Worm (Caenorhabditis elegans) whole organism, mixed stage, embryonic: ENCODE data around the gene F40G9.19.

Source experiments
- M03D4.4 ChIP-seq: sonication (generic microtip); optimal IDR thresholded peaks from 2 replicates; lab custom pipeline; 2017; ENCODE audit warnings: mild to moderate bottlenecking, missing genetic modification characterization, missing compliant biosample characterization
- blmp-1 ChIP-seq: fragments of 150-350 bp; optimal IDR thresholded peaks from 2 replicates; lab custom pipeline; 2014; ENCODE audit warnings: missing biosample characterization, missing genetic modification characterization
- ceh-39 ChIP-seq: fragments of 150-350 bp; optimal IDR thresholded peaks from 2 replicates; lab custom pipeline; 2014; ENCODE audit warnings: missing biosample characterization, missing genetic modification characterization
- ceh-43 ChIP-seq: fragments of 200-800 bp; sonication (Bioruptor generic); optimal IDR thresholded peaks from 2 replicates; lab custom pipeline; 2018; ENCODE audit warnings: mild to moderate bottlenecking, missing genetic modification characterization, moderate library complexity, missing compliant biosample characterization
- ceh-83 ChIP-seq: fragments of 200-800 bp; sonication (Bioruptor generic); optimal IDR thresholded peaks from 2 replicates; lab custom pipeline; 2018; ENCODE audit warnings: mild to moderate bottlenecking, missing genetic modification characterization, missing compliant biosample characterization
- ces-1 ChIP-seq: fragments of 150-350 bp; optimal IDR thresholded peaks from 2 replicates; lab custom pipeline; 2014; ENCODE audit warnings: missing biosample characterization, missing genetic modification reagents, missing genetic modification characterization
- cnd-1 ChIP-seq: fragments of 200-800 bp; sonication (Bioruptor generic); optimal IDR thresholded peaks from 2 replicates; lab custom pipeline; 2018; ENCODE audit warnings: mild to moderate bottlenecking, missing genetic modification characterization, missing compliant biosample characterization
- drap-1 ChIP-seq: fragments of 200-800 bp; sonication (Bioruptor generic); optimal IDR thresholded peaks from 3 replicates; lab custom pipeline; 2018; ENCODE audit warnings: mild to moderate bottlenecking, missing genetic modification characterization, missing compliant biosample characterization
- elt-1 ChIP-seq: sonication (generic microtip); optimal IDR thresholded peaks from 2 replicates; lab custom pipeline; 2017; ENCODE audit warnings: missing genetic modification characterization, mild to moderate bottlenecking, missing compliant biosample characterization, antibody characterized with exemption, moderate library complexity, borderline replicate concordance; ENCODE audit not compliant: insufficient read depth
- elt-3 ChIP-seq: fragments of 150-350 bp; optimal IDR thresholded peaks from 2 replicates; lab custom pipeline; 2014; ENCODE audit warnings: missing biosample characterization, missing genetic modification characterization
- flh-1 ChIP-seq: fragments of 200-800 bp; sonication (Bioruptor generic); optimal IDR thresholded peaks from 2 replicates; lab custom pipeline; 2018; ENCODE audit warnings: mild to moderate bottlenecking, missing genetic modification characterization, moderate library complexity, missing compliant biosample characterization
- ham-2 ChIP-seq: fragments of 200-800 bp; sonication (Bioruptor generic); optimal IDR thresholded peaks from 2 replicates; lab custom pipeline; 2018; ENCODE audit warnings: mild to moderate bottlenecking, missing genetic modification characterization, missing compliant biosample characterization
- hlh-1 ChIP-seq: fragments of 150-350 bp; optimal IDR thresholded peaks from 2 replicates; lab custom pipeline; 2014; ENCODE audit warnings: missing biosample characterization, missing genetic modification reagents, missing genetic modification characterization
- lin-13 ChIP-seq: fragments of 150-350 bp; optimal IDR thresholded peaks from 2 replicates; lab custom pipeline; 2014; ENCODE audit warnings: missing biosample characterization, missing genetic modification characterization
- lin-32 ChIP-seq: fragments of 200-800 bp; sonication (Bioruptor generic); optimal IDR thresholded peaks from 2 replicates; lab custom pipeline; 2018; ENCODE audit warnings: mild to moderate bottlenecking, missing genetic modification characterization, missing compliant biosample characterization
- lsy-2 ChIP-seq: fragments of 150-350 bp; optimal IDR thresholded peaks from 2 replicates; lab custom pipeline; 2014; ENCODE audit warnings: missing biosample characterization, missing genetic modification characterization
- mab-5 ChIP-seq: fragments of 150-350 bp; optimal IDR thresholded peaks from 2 replicates; lab custom pipeline; 2014; ENCODE audit warnings: missing biosample characterization, missing genetic modification characterization
- mep-1 ChIP-seq: fragments of 150-350 bp; optimal IDR thresholded peaks from 2 replicates; lab custom pipeline; 2017; ENCODE audit warnings: missing biosample characterization, missing genetic modification reagents, missing genetic modification characterization, inconsistent platforms
- mls-2 ChIP-seq: sonication (generic microtip); optimal IDR thresholded peaks from 2 replicates; lab custom pipeline; 2016; ENCODE audit warnings: mild to moderate bottlenecking, missing genetic modification characterization, moderate library complexity, missing compliant biosample characterization
- nhr-12 ChIP-seq: fragments of 150-350 bp; optimal IDR thresholded peaks from 2 replicates; lab custom pipeline; 2014; ENCODE audit warnings: missing biosample characterization, missing genetic modification characterization
- nhr-2 ChIP-seq: fragments of 150-350 bp; optimal IDR thresholded peaks from 2 replicates; lab custom pipeline; 2014; ENCODE audit warnings: missing biosample characterization, missing genetic modification characterization
- nhr-237 ChIP-seq: fragments of 150-350 bp; optimal IDR thresholded peaks from 2 replicates; lab custom pipeline; 2014; ENCODE audit warnings: missing biosample characterization, missing genetic modification characterization
- nhr-28 ChIP-seq: fragments of 150-350 bp; optimal IDR thresholded peaks from 2 replicates; lab custom pipeline; 2014; ENCODE audit warnings: missing biosample characterization, missing genetic modification characterization
- nhr-76 ChIP-seq: sonication (generic microtip); optimal IDR thresholded peaks from 2 replicates; lab custom pipeline; 2017; ENCODE audit warnings: missing biosample characterization, missing genetic modification characterization
- pha-4 ChIP-seq: fragments of 150-350 bp; optimal IDR thresholded peaks from 2 replicates; lab custom pipeline; 2018; ENCODE audit warnings: missing biosample characterization, missing genetic modification reagents, missing genetic modification characterization
- snpc-4 ChIP-seq: fragments of 150-350 bp; optimal IDR thresholded peaks from 2 replicates; lab custom pipeline; 2014; ENCODE audit warnings: missing biosample characterization, missing genetic modification characterization
- sptf-1 ChIP-seq: sonication (generic microtip); optimal IDR thresholded peaks from 2 replicates; lab custom pipeline; 2017; ENCODE audit warnings: mild to moderate bottlenecking, missing genetic modification characterization, moderate library complexity, missing compliant biosample characterization
- tbx-8 ChIP-seq: fragments of 200-800 bp; sonication (Bioruptor generic); optimal IDR thresholded peaks from 2 replicates; lab custom pipeline; 2018; ENCODE audit warnings: mild to moderate bottlenecking, missing genetic modification characterization, moderate library complexity, missing compliant biosample characterization
- unc-120 ChIP-seq: sonication (generic microtip); optimal IDR thresholded peaks from 2 replicates; lab custom pipeline; 2017; ENCODE audit warnings: missing genetic modification characterization, missing compliant biosample characterization; ENCODE audit not compliant: poor library complexity, severe bottlenecking
- unc-39 ChIP-seq: fragments of 150-350 bp; optimal IDR thresholded peaks from 2 replicates; lab custom pipeline; 2014; ENCODE audit warnings: missing biosample characterization, missing genetic modification characterization
- zip-8 ChIP-seq: fragments of 150-350 bp; optimal IDR thresholded peaks from 2 replicates; lab custom pipeline; 2014; ENCODE audit warnings: missing biosample characterization, missing genetic modification characterization

Gene F40G9.19

DNA sequence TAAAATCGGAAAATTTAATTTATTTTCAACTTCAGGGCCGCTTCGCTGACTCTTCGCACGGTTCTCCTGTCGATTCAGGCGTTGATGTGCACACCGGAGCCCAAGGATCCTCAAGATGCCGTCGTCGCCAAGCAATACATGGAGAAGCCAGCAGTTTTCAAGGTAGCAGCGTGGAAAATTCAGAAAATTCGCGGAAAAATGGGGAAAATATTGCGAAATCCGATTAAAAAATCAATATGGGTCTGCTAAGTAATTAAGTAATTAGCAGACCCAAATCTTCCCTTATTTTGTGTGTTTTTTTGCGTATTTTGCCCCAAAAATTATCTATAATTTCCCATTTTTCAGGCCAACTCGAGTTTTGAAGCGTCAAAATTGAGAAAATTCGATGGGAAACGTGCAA lies 15.7 kb downstream of the F40G9.19 start:
- TF ChIP-seq blmp-1 (no peak), ham-2 (GFP tag; lab: Kevin White, UChicago) (no peak), pha-4 (no peak), ceh-43 (GFP tag; lab: Kevin White, UChicago) (no peak), cnd-1 (tag; lab: Kevin White, UChicago) (no peak), tbx-8 (GFP tag; lab: Kevin White, UChicago) (no peak), nhr-76 (tag; lab: Kevin White, UChicago) (no peak), lsy-2 (tag; lab: Kevin White, UChicago) (no peak), ces-1 (GFP tag; lab: Kevin White, UChicago) (no peak), mep-1 (tag; lab: Kevin White, UChicago) (no peak), unc-39 (tag; lab: Kevin White, UChicago) (no peak), unc-120 (tag; lab: Kevin White, UChicago) (no peak), elt-1 (tag; lab: Kevin White, UChicago) (no peak), nhr-28 (tag; lab: Kevin White, UChicago) (no peak), nhr-237 (no peak), ceh-39 (tag; lab: Kevin White, UChicago) (no peak), flh-1 (GFP tag; lab: Kevin White, UChicago) (no peak)

DNA sequence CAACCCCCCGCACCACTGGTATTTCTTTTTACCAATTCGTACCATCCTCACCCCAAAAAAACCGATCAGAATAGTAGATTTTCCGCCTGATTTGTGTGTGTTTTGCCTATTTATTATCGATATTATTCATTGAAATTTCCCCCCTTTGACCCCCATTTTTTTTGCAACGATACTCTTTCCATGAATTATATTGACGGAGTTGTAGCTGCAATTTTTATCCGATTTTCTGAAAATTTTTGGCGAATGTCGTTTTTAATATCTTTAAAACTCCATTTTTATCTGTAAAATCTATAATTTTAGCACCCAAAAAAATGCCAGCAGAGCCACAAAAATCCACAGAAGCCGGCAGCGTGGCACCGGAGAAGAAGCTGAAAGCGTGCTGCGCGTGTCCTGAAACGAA lies 17.1 kb downstream of the F40G9.19 start, which contains the start of gene cox-17:
TSS of gene cox-17 (plus strand) at position 301 of the 400 bp plus-strand sequence.
- no peak for TF ChIP-seq unc-39 (tag; lab: Kevin White, UChicago)
- no peak for TF ChIP-seq flh-1 (GFP tag; lab: Kevin White, UChicago)
- no peak for TF ChIP-seq lin-32 (GFP tag; lab: Kevin White, UChicago)
- no peak for TF ChIP-seq elt-3 (tag; lab: Kevin White, UChicago)
- no peak for TF ChIP-seq pha-4
- TF ChIP-seq unc-120 (tag; lab: Kevin White, UChicago), result no peak
- no peak for TF ChIP-seq M03D4.4 (tag; lab: Kevin White, UChicago)
- TF ChIP-seq nhr-28 (tag; lab: Kevin White, UChicago), result no peak
- no peak for TF ChIP-seq sptf-1 (tag; lab: Kevin White, UChicago)
- TF ChIP-seq mab-5 (tag; lab: Kevin White, UChicago), result no peak
- no peak for TF ChIP-seq ces-1 (GFP tag; lab: Kevin White, UChicago)
- no peak for TF ChIP-seq cnd-1 (tag; lab: Kevin White, UChicago)
- no peak for TF ChIP-seq nhr-12 (tag; lab: Kevin White, UChicago)
- no peak for TF ChIP-seq lsy-2 (tag; lab: Kevin White, UChicago)
- TF ChIP-seq hlh-1 (tag; lab: Kevin White, UChicago), result no peak
- TF ChIP-seq zip-8 (tag; lab: Kevin White, UChicago), result no peak
- TF ChIP-seq mls-2 (tag; lab: Kevin White, UChicago), result no peak
- no peak for TF ChIP-seq snpc-4
- TF ChIP-seq elt-1 (tag; lab: Kevin White, UChicago), result no peak

DNA sequence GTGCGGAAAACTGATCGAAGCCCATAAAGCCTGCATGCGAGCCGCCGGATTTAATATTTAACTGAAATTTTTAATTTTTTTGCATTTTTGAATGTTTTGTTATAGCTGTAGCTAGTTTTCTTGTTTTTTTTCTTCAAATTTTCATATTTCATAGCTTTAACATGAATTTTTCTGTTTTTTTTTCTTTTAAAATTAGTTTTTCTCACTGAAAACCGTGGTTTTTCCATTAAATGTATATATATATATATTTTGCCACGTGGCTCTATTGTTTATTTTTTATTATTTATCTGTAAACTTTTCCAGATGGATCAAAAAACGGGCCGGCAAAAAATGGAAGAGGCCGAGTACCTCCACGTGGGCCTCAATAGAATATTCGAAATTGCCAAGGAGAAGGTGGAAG lies 18.2 kb downstream of the F40G9.19 start, which contains the start of gene sec-20:
TSS of gene sec-20 (plus strand) at position 301 of the 400 bp plus-strand sequence.
- TF ChIP-seq nhr-28 (tag; lab: Kevin White, UChicago), result no peak
- TF ChIP-seq ceh-43 (GFP tag; lab: Kevin White, UChicago), result no peak
- no peak for TF ChIP-seq lin-13
- TF ChIP-seq mep-1 (tag; lab: Kevin White, UChicago), result no peak
- no peak for TF ChIP-seq lin-32 (GFP tag; lab: Kevin White, UChicago)
- TF ChIP-seq ces-1 (GFP tag; lab: Kevin White, UChicago), result no peak
- TF ChIP-seq ceh-83 (GFP tag; lab: Kevin White, UChicago), result no peak
- TF ChIP-seq hlh-1 (tag; lab: Kevin White, UChicago), result no peak
- no peak for TF ChIP-seq nhr-2 (tag; lab: Kevin White, UChicago)
- TF ChIP-seq nhr-237, result no peak
- TF ChIP-seq blmp-1, result no peak
- no peak for TF ChIP-seq sptf-1 (tag; lab: Kevin White, UChicago)
- no peak for TF ChIP-seq ham-2 (GFP tag; lab: Kevin White, UChicago)
- no peak for TF ChIP-seq pha-4
- TF ChIP-seq unc-39 (tag; lab: Kevin White, UChicago), result no peak
- no peak for TF ChIP-seq nhr-12 (tag; lab: Kevin White, UChicago)
- no peak for TF ChIP-seq drap-1
- TF ChIP-seq, all 35 proteins: peak for 0

DNA sequence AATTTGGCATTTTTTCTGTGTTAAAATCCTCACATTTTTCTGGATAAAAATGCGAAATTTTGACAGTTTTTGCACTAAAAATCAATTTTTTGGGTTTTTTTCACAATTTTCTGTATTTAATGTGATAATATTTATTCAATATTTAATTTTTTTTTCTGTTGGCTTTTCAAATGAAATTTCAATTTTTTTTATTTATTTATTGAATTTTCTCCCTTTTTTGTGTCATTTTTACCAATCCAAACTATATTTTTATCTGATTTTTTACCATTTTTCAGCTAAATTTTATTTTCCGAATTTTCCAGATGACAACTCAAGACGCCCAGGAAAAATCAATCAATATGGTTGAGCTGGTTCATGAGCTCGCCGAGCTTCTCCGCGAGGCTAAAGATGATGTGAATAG lies 20.6 kb downstream of the F40G9.19 start, which contains the start of gene F40G9.17:
TSS of gene F40G9.17 (plus strand) at position 301 of the 400 bp plus-strand sequence.
- TF ChIP-seq nhr-237 (no peak), flh-1 (GFP tag; lab: Kevin White, UChicago) (no peak), drap-1 (no peak)
